Worm (Caenorhabditis elegans) whole organism, mixed stage, embryonic: Measurements from ENCODE around the gene T24F1.7.

Experiments
- M03D4.4 ChIP-seq: sonication (generic microtip); optimal IDR thresholded peaks from 2 replicates; lab custom pipeline; 2017; ENCODE audit warnings: mild to moderate bottlenecking, missing genetic modification characterization, missing compliant biosample characterization
- blmp-1 ChIP-seq: fragments of 150-350 bp; optimal IDR thresholded peaks from 2 replicates; lab custom pipeline; 2014; ENCODE audit warnings: missing biosample characterization, missing genetic modification characterization
- ceh-39 ChIP-seq: fragments of 150-350 bp; optimal IDR thresholded peaks from 2 replicates; lab custom pipeline; 2014; ENCODE audit warnings: missing biosample characterization, missing genetic modification characterization
- ceh-43 ChIP-seq: fragments of 200-800 bp; sonication (Bioruptor generic); optimal IDR thresholded peaks from 2 replicates; lab custom pipeline; 2018; ENCODE audit warnings: mild to moderate bottlenecking, missing genetic modification characterization, moderate library complexity, missing compliant biosample characterization
- ceh-83 ChIP-seq: fragments of 200-800 bp; sonication (Bioruptor generic); optimal IDR thresholded peaks from 2 replicates; lab custom pipeline; 2018; ENCODE audit warnings: mild to moderate bottlenecking, missing genetic modification characterization, missing compliant biosample characterization
- ces-1 ChIP-seq: fragments of 150-350 bp; optimal IDR thresholded peaks from 2 replicates; lab custom pipeline; 2014; ENCODE audit warnings: missing biosample characterization, missing genetic modification reagents, missing genetic modification characterization
- cnd-1 ChIP-seq: fragments of 200-800 bp; sonication (Bioruptor generic); optimal IDR thresholded peaks from 2 replicates; lab custom pipeline; 2018; ENCODE audit warnings: mild to moderate bottlenecking, missing genetic modification characterization, missing compliant biosample characterization
- elt-1 ChIP-seq: sonication (generic microtip); optimal IDR thresholded peaks from 2 replicates; lab custom pipeline; 2017; ENCODE audit warnings: missing genetic modification characterization, mild to moderate bottlenecking, missing compliant biosample characterization, antibody characterized with exemption, moderate library complexity, borderline replicate concordance; ENCODE audit not compliant: insufficient read depth
- elt-3 ChIP-seq: fragments of 150-350 bp; optimal IDR thresholded peaks from 2 replicates; lab custom pipeline; 2014; ENCODE audit warnings: missing biosample characterization, missing genetic modification characterization
- flh-1 ChIP-seq: fragments of 200-800 bp; sonication (Bioruptor generic); optimal IDR thresholded peaks from 2 replicates; lab custom pipeline; 2018; ENCODE audit warnings: mild to moderate bottlenecking, missing genetic modification characterization, moderate library complexity, missing compliant biosample characterization
- ham-2 ChIP-seq: fragments of 200-800 bp; sonication (Bioruptor generic); optimal IDR thresholded peaks from 2 replicates; lab custom pipeline; 2018; ENCODE audit warnings: mild to moderate bottlenecking, missing genetic modification characterization, missing compliant biosample characterization
- hlh-1 ChIP-seq: fragments of 150-350 bp; optimal IDR thresholded peaks from 2 replicates; lab custom pipeline; 2014; ENCODE audit warnings: missing biosample characterization, missing genetic modification reagents, missing genetic modification characterization
- lin-13 ChIP-seq: fragments of 150-350 bp; optimal IDR thresholded peaks from 2 replicates; lab custom pipeline; 2014; ENCODE audit warnings: missing biosample characterization, missing genetic modification characterization
- lin-32 ChIP-seq: fragments of 200-800 bp; sonication (Bioruptor generic); optimal IDR thresholded peaks from 2 replicates; lab custom pipeline; 2018; ENCODE audit warnings: mild to moderate bottlenecking, missing genetic modification characterization, missing compliant biosample characterization
- lsy-2 ChIP-seq: fragments of 150-350 bp; optimal IDR thresholded peaks from 2 replicates; lab custom pipeline; 2014; ENCODE audit warnings: missing biosample characterization, missing genetic modification characterization
- mab-5 ChIP-seq: fragments of 150-350 bp; optimal IDR thresholded peaks from 2 replicates; lab custom pipeline; 2014; ENCODE audit warnings: missing biosample characterization, missing genetic modification characterization
- mep-1 ChIP-seq: fragments of 150-350 bp; optimal IDR thresholded peaks from 2 replicates; lab custom pipeline; 2017; ENCODE audit warnings: missing biosample characterization, missing genetic modification reagents, missing genetic modification characterization, inconsistent platforms
- nhr-12 ChIP-seq: fragments of 150-350 bp; optimal IDR thresholded peaks from 2 replicates; lab custom pipeline; 2014; ENCODE audit warnings: missing biosample characterization, missing genetic modification characterization
- nhr-2 ChIP-seq: fragments of 150-350 bp; optimal IDR thresholded peaks from 2 replicates; lab custom pipeline; 2014; ENCODE audit warnings: missing biosample characterization, missing genetic modification characterization
- nhr-28 ChIP-seq: fragments of 150-350 bp; optimal IDR thresholded peaks from 2 replicates; lab custom pipeline; 2014; ENCODE audit warnings: missing biosample characterization, missing genetic modification characterization
- nhr-76 ChIP-seq: sonication (generic microtip); optimal IDR thresholded peaks from 2 replicates; lab custom pipeline; 2017; ENCODE audit warnings: missing biosample characterization, missing genetic modification characterization
- pha-4 ChIP-seq: fragments of 150-350 bp; optimal IDR thresholded peaks from 2 replicates; lab custom pipeline; 2018; ENCODE audit warnings: missing biosample characterization, missing genetic modification reagents, missing genetic modification characterization
- sem-2 ChIP-seq: fragments of 200-800 bp; sonication (Bioruptor generic); optimal IDR thresholded peaks from 2 replicates; lab custom pipeline; 2018; ENCODE audit warnings: mild to moderate bottlenecking, missing genetic modification characterization, missing compliant biosample characterization
- sptf-1 ChIP-seq: sonication (generic microtip); optimal IDR thresholded peaks from 2 replicates; lab custom pipeline; 2017; ENCODE audit warnings: mild to moderate bottlenecking, missing genetic modification characterization, moderate library complexity, missing compliant biosample characterization
- tbx-8 ChIP-seq: fragments of 200-800 bp; sonication (Bioruptor generic); optimal IDR thresholded peaks from 2 replicates; lab custom pipeline; 2018; ENCODE audit warnings: mild to moderate bottlenecking, missing genetic modification characterization, moderate library complexity, missing compliant biosample characterization
- unc-120 ChIP-seq: sonication (generic microtip); optimal IDR thresholded peaks from 2 replicates; lab custom pipeline; 2017; ENCODE audit warnings: missing genetic modification characterization, missing compliant biosample characterization; ENCODE audit not compliant: poor library complexity, severe bottlenecking
- unc-39 ChIP-seq: fragments of 150-350 bp; optimal IDR thresholded peaks from 2 replicates; lab custom pipeline; 2014; ENCODE audit warnings: missing biosample characterization, missing genetic modification characterization
- unc-62 ChIP-seq: fragments of 150-350 bp; optimal IDR thresholded peaks from 2 replicates; lab custom pipeline; 2014; ENCODE audit warnings: missing biosample characterization, missing genetic modification reagents, missing genetic modification characterization
- zip-8 ChIP-seq: fragments of 150-350 bp; optimal IDR thresholded peaks from 2 replicates; lab custom pipeline; 2014; ENCODE audit warnings: missing biosample characterization, missing genetic modification characterization
- ztf-11 ChIP-seq: fragments of 150-350 bp; optimal IDR thresholded peaks from 2 replicates; lab custom pipeline; 2014; ENCODE audit warnings: missing biosample characterization, missing genetic modification characterization

Gene T24F1.7

ce11 chrII:11312223-11312622 lies at the start of gene T24F1.7:
Gene T24F1.7 (plus strand): TSS chrII:11312523.
- TF ChIP-seq nhr-2 (tag; lab: Kevin White, UChicago) (no peak), ceh-43 (GFP tag; lab: Kevin White, UChicago) (no peak), unc-62 (GFP tag; lab: Kevin White, UChicago) (no peak), elt-3 (tag; lab: Kevin White, UChicago) (no peak), unc-39 (tag; lab: Kevin White, UChicago) (no peak), nhr-76 (tag; lab: Kevin White, UChicago) (no peak), flh-1 (GFP tag; lab: Kevin White, UChicago) (no peak), ham-2 (no peak), zip-8 (tag; lab: Kevin White, UChicago) (no peak), elt-1 (tag; lab: Kevin White, UChicago) (no peak), ces-1 (GFP tag; lab: Kevin White, UChicago) (no peak)

- TF ChIP-seq ztf-11 (tag; lab: Kevin White, UChicago) = no peak
- no peak for TF ChIP-seq ceh-43 (GFP tag; lab: Kevin White, UChicago)
- TF ChIP-seq unc-120 (tag; lab: Kevin White, UChicago) = no peak
- no peak for TF ChIP-seq ceh-83 (GFP tag; lab: Kevin White, UChicago)
- no peak for TF ChIP-seq zip-8 (tag; lab: Kevin White, UChicago)
- TF ChIP-seq nhr-2 (tag; lab: Kevin White, UChicago) = no peak
- TF ChIP-seq elt-1 (tag; lab: Kevin White, UChicago) = no peak
- no peak for TF ChIP-seq mep-1
- no peak for TF ChIP-seq cnd-1 (tag; lab: Kevin White, UChicago)
- TF ChIP-seq unc-62 (GFP tag; lab: Kevin White, UChicago) = no peak
- TF ChIP-seq M03D4.4 (tag; lab: Kevin White, UChicago) = no peak
- TF ChIP-seq mab-5 = no peak
- no peak for TF ChIP-seq nhr-28 (tag; lab: Kevin White, UChicago)
- TF ChIP-seq lsy-2 (tag; lab: Kevin White, UChicago) = no peak
- no peak for TF ChIP-seq hlh-1 (tag; lab: Kevin White, UChicago)
- TF ChIP-seq nhr-12 (tag; lab: Kevin White, UChicago) = no peak
These were observed 43.5 kb upstream of the T24F1.7 start, which contains the start of gene cut-1 for ce11 chrII:11268822-11269221. Gene cut-1 (plus strand): TSS chrII:11269122.

- TF ChIP-seq lin-13 (tag; lab: Kevin White, UChicago) (no peak), lin-32 (GFP tag; lab: Kevin White, UChicago) (no peak), tbx-8 (GFP tag; lab: Kevin White, UChicago) (no peak), nhr-28 (tag; lab: Kevin White, UChicago) (no peak), unc-62 (GFP tag; lab: Kevin White, UChicago) (no peak), pha-4 (tag; lab: Kevin White, UChicago) (no peak), unc-120 (tag; lab: Kevin White, UChicago) (no peak), sptf-1 (tag; lab: Kevin White, UChicago) (no peak), ces-1 (GFP tag; lab: Kevin White, UChicago) (no peak), M03D4.4 (tag; lab: Kevin White, UChicago) (no peak), nhr-12 (tag; lab: Kevin White, UChicago) (no peak), lsy-2 (tag; lab: Kevin White, UChicago) (no peak), blmp-1 (tag; lab: Kevin White, UChicago) (no peak), zip-8 (tag; lab: Kevin White, UChicago) (no peak), ceh-39 (no peak), flh-1 (GFP tag; lab: Kevin White, UChicago) (no peak), ceh-83 (GFP tag; lab: Kevin White, UChicago) (no peak), ham-2 (no peak)
These were observed 41.5 kb upstream of the T24F1.7 start for ce11 chrII:11270829-11271228.

- TF ChIP-seq elt-3 (tag; lab: Kevin White, UChicago) = no peak
- TF ChIP-seq nhr-12 (tag; lab: Kevin White, UChicago) = no peak
- no peak for TF ChIP-seq flh-1 (GFP tag; lab: Kevin White, UChicago)
- peak; percentile 79 for TF ChIP-seq hlh-1 (tag; lab: Kevin White, UChicago)
- no peak for TF ChIP-seq pha-4 (tag; lab: Kevin White, UChicago)
- TF ChIP-seq lin-32 (GFP tag; lab: Kevin White, UChicago) = no peak
- no peak for TF ChIP-seq unc-39 (tag; lab: Kevin White, UChicago)
- TF ChIP-seq M03D4.4 (tag; lab: Kevin White, UChicago) = no peak
- TF ChIP-seq unc-120 (tag; lab: Kevin White, UChicago) = peak; percentile 24
- TF ChIP-seq sem-2 (GFP tag; lab: Kevin White, UChicago) = no peak
- no peak for TF ChIP-seq ztf-11 (tag; lab: Kevin White, UChicago)
- TF ChIP-seq mab-5 = no peak
- TF ChIP-seq unc-62 (GFP tag; lab: Kevin White, UChicago) = peak; percentile 63
These were observed 37.4 kb upstream of the T24F1.7 start for ce11 chrII:11274876-11275275.
